Worm (Caenorhabditis elegans): ENCODE measurements around the gene fzy-1.

- no peak for TF ChIP-seq him-1 (tag; optimal IDR thresholded peaks at IDR 0.05)
- no peak for TF ChIP-seq W03F9.2 (tag; optimal IDR thresholded peaks at IDR 0.05)
- TF ChIP-seq dao-5 (tag; optimal IDR thresholded peaks at IDR 0.05) = no peak
Observed at ce11 chrII:5549746-5550145, 49.2 kb downstream of the fzy-1 start, which contains the start of gene C17C3.6.
